Fruit fly (Drosophila melanogaster) whole organism, embryonic: ENCODE measurements around the gene Srrm234.
A peak's percentile ranks its signal among the peaks of the same experiment; 100 is the strongest.

Experiments
- Adf1 ChIP-seq: fragments of 200-800 bp; sonication (Bioruptor generic); IDR thresholded peaks from 2 replicates; pipeline ENCODE4 v1.3.6; 2022; ENCODE audit warnings: missing biosample characterization, missing genetic modification characterization
- Aef1 ChIP-seq: fragments of 200-800 bp; sonication (Bioruptor generic); IDR thresholded peaks from 3 replicates; pipeline ENCODE4 v1.3.6; 2022; ENCODE audit warnings: missing biosample characterization, missing genetic modification characterization
- Atf6 ChIP-seq: fragments of 200-800 bp; sonication (Bioruptor generic); IDR thresholded peaks from 2 replicates; pipeline ENCODE4 v1.3.6; 2022; ENCODE audit warnings: missing biosample characterization, missing genetic modification characterization
- CG10147 ChIP-seq: fragments of 200-800 bp; sonication (Bioruptor generic); optimal IDR thresholded peaks from 2 replicates; lab custom pipeline; 2019; ENCODE audit warnings: missing biosample characterization, mild to moderate bottlenecking, missing genetic modification characterization, moderate library complexity
- CG10543 ChIP-seq: fragments of 200-800 bp; sonication (Bioruptor generic); optimal IDR thresholded peaks from 3 replicates; lab custom pipeline; 2017; ENCODE audit warnings: missing biosample characterization, mild to moderate bottlenecking, missing genetic modification characterization, moderate library complexity
- CG12769 ChIP-seq: fragments of 200-800 bp; sonication (Bioruptor generic); optimal IDR thresholded peaks from 2 replicates; lab custom pipeline; 2019; ENCODE audit warnings: missing biosample characterization, mild to moderate bottlenecking, missing genetic modification characterization, moderate library complexity
- CG13624 ChIP-seq: fragments of 200-800 bp; sonication (Bioruptor generic); optimal IDR thresholded peaks from 2 replicates; lab custom pipeline; 2016; ENCODE audit warnings: missing biosample characterization, missing genetic modification characterization
- CG1529 ChIP-seq: fragments of 200-800 bp; sonication (Bioruptor generic); optimal IDR thresholded peaks from 3 replicates; lab custom pipeline; 2018; ENCODE audit warnings: missing biosample characterization, missing genetic modification characterization
- CG15514 ChIP-seq: fragments of 200-800 bp; sonication (Bioruptor generic); optimal IDR thresholded peaks from 3 replicates; lab custom pipeline; 2017; ENCODE audit warnings: missing biosample characterization, missing genetic modification characterization, mild to moderate bottlenecking, moderate library complexity, missing genetic modification reagents
- CG17186 ChIP-seq: fragments of 200-800 bp; sonication (Bioruptor generic); optimal IDR thresholded peaks from 3 replicates; lab custom pipeline; 2017; ENCODE audit warnings: missing biosample characterization, missing genetic modification reagents, missing genetic modification characterization
- CG18599 ChIP-seq: fragments of 200-800 bp; sonication (Bioruptor generic); optimal IDR thresholded peaks from 3 replicates; lab custom pipeline; 2017; ENCODE audit warnings: missing biosample characterization, missing genetic modification characterization, mild to moderate bottlenecking, moderate library complexity, missing genetic modification reagents
- CG30403 ChIP-seq: fragments of 200-800 bp; sonication (Bioruptor generic); optimal IDR thresholded peaks from 3 replicates; lab custom pipeline; 2016; ENCODE audit warnings: missing biosample characterization, missing genetic modification characterization
- CG3726 ChIP-seq: fragments of 200-800 bp; sonication (Bioruptor generic); IDR thresholded peaks from 3 replicates; pipeline ENCODE4, ENCODE4 v1.3.6; 2022; ENCODE audit warnings: missing biosample characterization, missing genetic modification characterization
- CG4854 ChIP-seq: fragments of 200-800 bp; sonication (Bioruptor generic); optimal IDR thresholded peaks from 2 replicates; lab custom pipeline; 2016; ENCODE audit warnings: missing biosample characterization, missing genetic modification characterization, inconsistent platforms
- CG7357 ChIP-seq: fragments of 200-800 bp; sonication (Bioruptor generic); IDR thresholded peaks from 3 replicates; pipeline ENCODE4 v1.3.6; 2022; ENCODE audit warnings: missing biosample characterization, missing genetic modification characterization
- Deaf1 ChIP-seq: fragments of 200-800 bp; optimal IDR thresholded peaks from 3 replicates; lab custom pipeline; 2019; ENCODE audit warnings: missing biosample characterization, mild to moderate bottlenecking, missing genetic modification characterization, moderate library complexity
- ERR ChIP-seq: fragments of 200-800 bp; sonication (Bioruptor generic); optimal IDR thresholded peaks from 2 replicates; lab custom pipeline; 2016; ENCODE audit warnings: missing biosample characterization, missing genetic modification characterization
- Ets65A ChIP-seq: fragments of 200-800 bp; sonication (Bioruptor generic); peaks from one replicate; lab custom pipeline; 2016; ENCODE audit warnings: missing biosample characterization, missing genetic modification characterization
- Fer1 ChIP-seq: fragments of 200-800 bp; sonication (Bioruptor generic); optimal IDR thresholded peaks from 2 replicates; lab custom pipeline; 2017; ENCODE audit warnings: missing biosample characterization, mild to moderate bottlenecking, missing genetic modification characterization
- H2.0 ChIP-seq: fragments of 200-800 bp; sonication (Bioruptor generic); IDR thresholded peaks from 2 replicates; pipeline ENCODE4 v1.3.6; 2022; ENCODE audit warnings: missing biosample characterization, missing genetic modification characterization
- HLH54F ChIP-seq: fragments of 200-800 bp; sonication (Bioruptor generic); optimal IDR thresholded peaks from 3 replicates; lab custom pipeline; 2016; ENCODE audit warnings: missing biosample characterization, missing genetic modification characterization
- Hr39 ChIP-seq: fragments of >200 bp; optimal IDR thresholded peaks from 2 replicates; lab custom pipeline; 2017
- Hr78 ChIP-seq, 2 experiments: fragments of 200-800 bp in 1 of 2; fragments of >200 bp in 1 of 2; sonication (Bioruptor generic) in 1 of 2; optimal IDR thresholded peaks; 2 replicates each; lab custom pipeline; 2017 to 2019; ENCODE audit warnings: missing biosample characterization in 2 of 2, missing genetic modification characterization in 2 of 2, mild to moderate bottlenecking in 1 of 2, moderate library complexity in 1 of 2
- Opbp ChIP-seq: fragments of 200-800 bp; sonication (Bioruptor generic); IDR thresholded peaks from 3 replicates; pipeline ENCODE4 v1.3.6; 2022; ENCODE audit warnings: missing biosample characterization, missing genetic modification characterization; ENCODE audit not compliant: partially characterized antibody
- Rfx ChIP-seq: fragments of 200-800 bp; sonication (Bioruptor generic); IDR thresholded peaks from 2 replicates; pipeline ENCODE4 v1.3.6; 2022; ENCODE audit warnings: missing biosample characterization, missing genetic modification characterization
- bsh ChIP-seq, 2 experiments: fragments of 200-800 bp; sonication (Bioruptor generic); optimal IDR thresholded peaks; 2 replicates each; lab custom pipeline; 2017 to 2018; ENCODE audit warnings: mild to moderate bottlenecking in 2 of 2, missing biosample characterization in 2 of 2, missing genetic modification characterization in 2 of 2, moderate library complexity in 1 of 2
- chinmo ChIP-seq: fragments of 200-800 bp; sonication (Bioruptor generic); IDR thresholded peaks from 4 replicates; pipeline ENCODE4 v1.3.6; 2022; ENCODE audit warnings: missing biosample characterization, missing genetic modification characterization; ENCODE audit not compliant: partially characterized antibody
- dysf ChIP-seq: fragments of 200-800 bp; sonication (Bioruptor generic); IDR thresholded peaks from 3 replicates; pipeline ENCODE4 v1.3.6; 2022; ENCODE audit warnings: missing biosample characterization, missing genetic modification characterization
- fd64A ChIP-seq: fragments of 200-800 bp; sonication (Bioruptor generic); optimal IDR thresholded peaks from 3 replicates; lab custom pipeline; 2018; ENCODE audit warnings: missing biosample characterization, mild to moderate bottlenecking, missing genetic modification characterization
- fd96Cb ChIP-seq: fragments of 200-800 bp; sonication (Bioruptor generic); optimal IDR thresholded peaks from 2 replicates; lab custom pipeline; 2018; ENCODE audit warnings: missing biosample characterization, mild to moderate bottlenecking, missing genetic modification characterization, moderate library complexity
- ftz-f1 ChIP-seq: fragments of 200-800 bp; sonication (Bioruptor generic); optimal IDR thresholded peaks from 2 replicates; lab custom pipeline; 2016; ENCODE audit warnings: missing biosample characterization, missing genetic modification characterization
- ind ChIP-seq: fragments of 200-800 bp; sonication (Bioruptor generic); optimal IDR thresholded peaks from 3 replicates; lab custom pipeline; 2016; ENCODE audit warnings: missing biosample characterization, missing genetic modification characterization
- lov ChIP-seq, 2 experiments: fragments of 200-800 bp in 1 of 2; fragments of >200 bp in 1 of 2; sonication (Bioruptor generic) in 1 of 2; IDR thresholded peaks in 1 of 2; optimal IDR thresholded peaks in 1 of 2; 2 replicates in 1 of 2; 3 replicates in 1 of 2; pipeline versions ENCODE4 v1.3.6 to Lab custom; 2017 to 2022; ENCODE audit warnings: missing biosample characterization in 1 of 2, missing genetic modification characterization in 1 of 2
- nerfin-1 ChIP-seq: fragments of 200-800 bp; sonication (Bioruptor generic); optimal IDR thresholded peaks from 3 replicates; lab custom pipeline; 2019; ENCODE audit warnings: missing biosample characterization, mild to moderate bottlenecking, missing genetic modification characterization, moderate library complexity
- nmo ChIP-seq: fragments of 200-800 bp; sonication (Bioruptor generic); optimal IDR thresholded peaks from 2 replicates; lab custom pipeline; 2018; ENCODE audit warnings: missing biosample characterization, mild to moderate bottlenecking, missing genetic modification characterization, moderate library complexity
- schlank ChIP-seq: fragments of 200-800 bp; sonication (Bioruptor generic); optimal IDR thresholded peaks from 2 replicates; lab custom pipeline; 2018; ENCODE audit warnings: missing biosample characterization, mild to moderate bottlenecking, missing genetic modification characterization
- sd ChIP-seq: fragments of 200-800 bp; sonication (Bioruptor generic); optimal IDR thresholded peaks from 3 replicates; lab custom pipeline; 2018; ENCODE audit warnings: missing biosample characterization, mild to moderate bottlenecking, missing genetic modification characterization, moderate library complexity
- sens ChIP-seq: fragments of 200-800 bp; sonication (Bioruptor generic); peaks from one replicate; lab custom pipeline; 2016; ENCODE audit warnings: missing biosample characterization, missing genetic modification characterization
- sisA ChIP-seq: fragments of 200-800 bp; sonication (Bioruptor generic); IDR thresholded peaks from 2 replicates; pipeline ENCODE4 v1.3.6; 2022; ENCODE audit warnings: missing biosample characterization, missing genetic modification characterization
- sna ChIP-seq: fragments of 200-800 bp; sonication (Bioruptor generic); IDR thresholded peaks from 2 replicates; pipeline ENCODE4 v1.3.6; 2022; ENCODE audit warnings: missing biosample characterization, missing genetic modification characterization; ENCODE audit not compliant: partially characterized antibody
- sr ChIP-seq: fragments of 200-800 bp; sonication (Bioruptor generic); IDR thresholded peaks from 3 replicates; pipeline ENCODE4 v1.3.6; 2022; ENCODE audit warnings: missing biosample characterization, missing genetic modification characterization
- wor ChIP-seq: fragments of 200-800 bp; sonication (Bioruptor generic); IDR thresholded peaks from 2 replicates; pipeline ENCODE4 v1.3.6; 2022; ENCODE audit warnings: missing biosample characterization, missing genetic modification characterization
- zfh2 ChIP-seq: fragments of 200-800 bp; sonication (Bioruptor generic); optimal IDR thresholded peaks from 2 replicates; lab custom pipeline; 2016; ENCODE audit warnings: missing biosample characterization, missing genetic modification characterization

Srrm234 gene

DNA sequence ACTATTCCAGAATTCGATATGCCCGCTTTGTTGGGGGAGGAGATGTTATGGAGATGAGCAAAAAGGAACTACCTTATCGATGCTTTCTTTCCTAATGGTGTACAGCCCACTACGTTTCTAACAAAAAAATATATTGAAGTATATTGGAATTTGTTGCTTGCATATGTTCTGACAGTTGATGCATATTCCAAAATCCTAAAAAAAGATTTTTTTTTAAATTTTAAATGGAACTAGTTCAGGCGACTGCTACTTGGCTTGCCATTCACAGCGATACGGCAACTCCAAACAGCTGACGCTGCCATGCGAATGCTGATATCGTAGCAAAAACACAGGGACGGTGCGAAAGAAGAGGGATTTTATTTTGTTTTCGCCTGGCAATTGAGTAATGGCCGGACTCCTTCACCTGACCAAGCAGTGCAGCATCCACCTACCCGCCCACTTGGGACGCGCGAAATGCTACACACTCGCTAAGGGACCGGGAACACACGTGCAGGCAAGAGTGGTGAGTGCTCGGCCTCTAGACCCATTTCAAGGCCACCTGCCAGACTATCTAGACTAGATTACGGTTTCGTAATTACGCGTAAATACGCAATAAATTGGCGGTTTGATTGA lies 46.6 kb downstream of the Srrm234 start, which contains the start of the genes CG13926, ABCB7 and CG33230 (continued):
- peak; percentile 61 for TF ChIP-seq CG18599 (GFP tag; lab: Kevin White, UChicago)
- TF ChIP-seq H2.0: no peak
- peak; percentile 57 for TF ChIP-seq CG30403
- TF ChIP-seq nerfin-1 (tag; lab: Kevin White, UChicago): peak; percentile 33
- peak; percentile 27 for TF ChIP-seq Fer1 (GFP tag; lab: Kevin White, UChicago)
- TF ChIP-seq sr (GFP tag; lab: Robert Waterston, UW): no peak

- TF ChIP-seq CG15514 (no peak), schlank (no peak)
Measured at dm6 chr3L:1615701-1616100, 49.2 kb downstream of the Srrm234 start, which contains the start of gene CG12105. Gene CG12105 (minus strand): TSS chr3L:1615801.

dm6 chr3L:1614465-1615084 lies 50.3 kb downstream of the Srrm234 start:
- no peak for TF ChIP-seq lov (optimal IDR thresholded peaks at IDR 0.05; lab: Kevin White, UChicago)
- TF ChIP-seq lov (GFP tag; IDR thresholded peaks at IDR 0.05; lab: Robert Waterston, UW): no peak
- no peak for TF ChIP-seq sisA (GFP tag; lab: Robert Waterston, UW)
- no peak for TF ChIP-seq Opbp
- TF ChIP-seq CG30403: no peak
- TF ChIP-seq CG10543 (GFP tag; lab: Kevin White, UChicago): peak; percentile 85
- TF ChIP-seq Rfx (GFP tag; lab: Robert Waterston, UW): 0 out of 2 replicates have a peak, but pooled peaks have one; percentile 4
- peak; percentile 13; the same call in 1 of the 2 replicates for TF ChIP-seq Adf1 (GFP tag; lab: Robert Waterston, UW)
- peak in 1 of 2 experiments; percentile 55 for TF ChIP-seq Hr78 (GFP tag; optimal IDR thresholded peaks at IDR 0.05; lab: Kevin White, UChicago)
- no peak for TF ChIP-seq ERR
- no peak for TF ChIP-seq CG4854 (GFP tag; lab: Kevin White, UChicago)
- TF ChIP-seq CG12769 (tag; lab: Kevin White, UChicago): peak; percentile 66
- peak; percentile 46; the same call in 1 of the 2 replicates for TF ChIP-seq Atf6 (GFP tag; lab: Robert Waterston, UW)
- no peak for TF ChIP-seq nmo (GFP tag; lab: Kevin White, UChicago)
- TF ChIP-seq sens: peak; percentile 50
- peak; percentile 57 for TF ChIP-seq ftz-f1 (GFP tag; lab: Kevin White, UChicago)
- peak; percentile 63 for TF ChIP-seq sd (tag; lab: Kevin White, UChicago)
- TF ChIP-seq sna (GFP tag; lab: Robert Waterston, UW): no peak
- 0 out of 4 replicates have a peak, but pooled peaks have one; percentile 18 for TF ChIP-seq chinmo (GFP tag; lab: Robert Waterston, UW)
- TF ChIP-seq Hr39 (lab: Kevin White, UChicago): no peak
- TF ChIP-seq Deaf1 (tag; lab: Kevin White, UChicago): peak; percentile 71
- 0 out of 3 replicates have a peak, but pooled peaks have one; percentile 25 for TF ChIP-seq sr (GFP tag; lab: Robert Waterston, UW)
- TF ChIP-seq Ets65A (GFP tag; lab: Kevin White, UChicago): peak; percentile 47
- TF ChIP-seq, all 482 proteins: peak for 13

dm6 chr3L:1609611-1610010 lies 55.3 kb downstream of the Srrm234 start:
- TF ChIP-seq Aef1: peak; percentile 31; the same call in 1 of the 3 replicates
- peak; percentile 48 for TF ChIP-seq ind (GFP tag; lab: Kevin White, UChicago)
- TF ChIP-seq CG7357 (GFP tag; lab: Robert Waterston, UW): 0 out of 3 replicates have a peak, but pooled peaks have one; percentile 30
- TF ChIP-seq fd96Cb (tag; lab: Kevin White, UChicago): peak; percentile 15
- no peak for TF ChIP-seq CG1529 (GFP tag; lab: Kevin White, UChicago)
- TF ChIP-seq CG17186: no peak
- peak; percentile 66 for TF ChIP-seq CG10147 (GFP tag; lab: Kevin White, UChicago)
- peak; percentile 22 for TF ChIP-seq HLH54F (GFP tag; lab: Kevin White, UChicago)
- TF ChIP-seq fd64A: no peak
- TF ChIP-seq ftz-f1 (GFP tag; lab: Kevin White, UChicago): no peak
- TF ChIP-seq wor (GFP tag; lab: Robert Waterston, UW): peak; percentile 26; the same call in 1 of the 2 replicates
- peak; percentile 16 for TF ChIP-seq zfh2 (GFP tag; lab: Kevin White, UChicago)
- no peak for TF ChIP-seq bsh (GFP tag; optimal IDR thresholded peaks at IDR 0.05; lab: Kevin White, UChicago)
- peak; percentile 74 for TF ChIP-seq dysf (GFP tag; lab: Robert Waterston, UW)
- TF ChIP-seq sisA (GFP tag; lab: Robert Waterston, UW): peak; percentile 24; the same call in 1 of the 2 replicates
- TF ChIP-seq CG3726: no peak
- peak; percentile 29 for TF ChIP-seq CG13624
